Worm (Caenorhabditis elegans) whole organism, young adult: Measurements from ENCODE around the gene str-187.

Experiments used
- B0019.2 ChIP-seq: fragments of 200-800 bp; sonication (Bioruptor generic); conservative IDR thresholded peaks from 2 replicates; pipeline ENCODE4 v1.3.6; 2022; ENCODE audit warnings: missing genetic modification reagents, missing genetic modification characterization, missing compliant biosample characterization
- F22D6.2 ChIP-seq: sonication (generic microtip); optimal IDR thresholded peaks from 2 replicates; lab custom pipeline; 2016; ENCODE audit warnings: mild to moderate bottlenecking, missing genetic modification characterization, missing compliant biosample characterization
- ama-1 ChIP-seq, 3 experiments: fragments of 150-350 bp in 1 of 3; sonication (generic microtip) in 2 of 3; optimal IDR thresholded peaks; 2 replicates each; lab custom pipeline; 2014 to 2018; ENCODE audit warnings: missing biosample characterization in 2 of 3, missing genetic modification characterization in 2 of 3, missing genetic modification reagents in 2 of 3
- ceh-58 ChIP-seq: fragments of 200-800 bp; sonication (Bioruptor generic); IDR thresholded peaks from 2 replicates; pipeline ENCODE4 v1.3.6; 2022; ENCODE audit warnings: missing genetic modification characterization, missing compliant biosample characterization
- dox-1 ChIP-seq: fragments of 200-800 bp; sonication (Bioruptor generic); IDR thresholded peaks from 2 replicates; pipeline ENCODE4 v1.3.6; 2022; ENCODE audit warnings: missing genetic modification reagents, missing genetic modification characterization, missing compliant biosample characterization
- egl-18 ChIP-seq: fragments of 200-800 bp; sonication (Bioruptor generic); IDR thresholded peaks from 2 replicates; pipeline ENCODE4 v1.3.6; 2022; ENCODE audit warnings: missing genetic modification reagents, missing genetic modification characterization, missing compliant biosample characterization
- him-1 ChIP-seq: sonication (generic microtip); optimal IDR thresholded peaks from 2 replicates; lab custom pipeline; 2016; ENCODE audit warnings: missing genotype, missing genetic modification reagents, missing genetic modification characterization, missing compliant biosample characterization
- let-526 ChIP-seq: fragments of 200-800 bp; sonication (Bioruptor generic); IDR thresholded peaks from 2 replicates; pipeline ENCODE4 v1.3.6; 2022; ENCODE audit warnings: missing genetic modification reagents, missing genetic modification characterization, missing compliant biosample characterization
- mxl-1 ChIP-seq: sonication (generic microtip); optimal IDR thresholded peaks from 2 replicates; lab custom pipeline; 2016; ENCODE audit warnings: missing genetic modification characterization, missing compliant biosample characterization
- pha-4 ChIP-seq: fragments of 150-350 bp; sonication (generic microtip); optimal IDR thresholded peaks from 2 replicates; lab custom pipeline; 2014; ENCODE audit warnings: missing biosample characterization, missing genetic modification reagents, missing genetic modification characterization
- rcor-1 ChIP-seq: fragments of 200-800 bp; sonication (Bioruptor generic); IDR thresholded peaks from 2 replicates; pipeline ENCODE4 v1.3.6; 2022; ENCODE audit warnings: missing genetic modification reagents, missing genetic modification characterization, missing compliant biosample characterization
- snpc-1.1 ChIP-seq: sonication (generic microtip); optimal IDR thresholded peaks from 2 replicates; lab custom pipeline; 2017; ENCODE audit warnings: missing genetic modification characterization, mild to moderate bottlenecking, missing compliant biosample characterization, antibody characterized with exemption, moderate library complexity, missing genotype, missing genetic modification reagents; ENCODE audit not compliant: insufficient read depth
- unc-130 ChIP-seq: sonication (generic microtip); optimal IDR thresholded peaks from 2 replicates; lab custom pipeline; 2016; ENCODE audit warnings: missing genetic modification reagents, missing genetic modification characterization, missing compliant biosample characterization
- xnd-1 ChIP-seq: sonication (generic microtip); optimal IDR thresholded peaks from 2 replicates; lab custom pipeline; 2016; ENCODE audit warnings: missing genotype, missing genetic modification reagents, missing genetic modification characterization, missing compliant biosample characterization

DNA sequence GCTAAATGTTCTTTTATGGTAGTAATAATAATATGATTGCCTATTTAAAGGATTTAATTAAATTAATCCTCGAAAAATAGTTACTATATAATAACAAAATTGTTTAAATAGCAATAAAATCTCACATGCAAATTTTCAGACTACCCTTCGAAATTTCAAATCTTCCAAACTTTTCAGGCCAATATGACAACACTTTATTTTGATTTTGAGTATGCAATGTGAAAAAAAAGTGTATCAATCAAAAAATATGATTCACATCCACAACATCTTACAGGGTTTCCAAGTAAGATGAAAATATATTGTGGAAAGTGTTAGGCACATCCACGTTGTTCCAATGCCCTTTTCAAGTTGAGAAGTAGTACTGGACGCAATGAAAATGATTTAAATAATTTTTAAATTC lies 46.5 kb downstream of the str-187 start, which contains the start of gene snf-9:
- no peak for TF ChIP-seq egl-18 (GFP tag; lab: Robert Waterston, UW)
- TF ChIP-seq ceh-58, result no peak
- no peak for TF ChIP-seq snpc-1.1 (tag; lab: Kevin White, UChicago)
- TF ChIP-seq xnd-1, result no peak
- TF ChIP-seq rcor-1 (GFP tag; lab: Robert Waterston, UW), result no peak
- TF ChIP-seq him-1 (tag; lab: Kevin White, UChicago), result no peak
- TF ChIP-seq pha-4, result no peak
- no peak for TF ChIP-seq mxl-1 (tag; lab: Kevin White, UChicago)
- no peak for TF ChIP-seq let-526 (GFP tag; lab: Robert Waterston, UW)
- no peak for TF ChIP-seq dox-1 (GFP tag; lab: Robert Waterston, UW)
- TF ChIP-seq F22D6.2, result no peak
- TF ChIP-seq ama-1 (optimal IDR thresholded peaks at IDR 0.05; lab: Kevin White, UChicago), result no peak
- TF ChIP-seq ama-1 (GFP tag; optimal IDR thresholded peaks at IDR 0.05; lab: Kevin White, UChicago), result no peak
- no peak for TF ChIP-seq B0019.2 (GFP tag; lab: Robert Waterston, UW)
- no peak for TF ChIP-seq unc-130
